Worm (Caenorhabditis elegans) whole organism, early embryonic: Measurements from ENCODE around the gene ZC21.8.

Experiments used
- B0310.2 ChIP-seq: sonication (generic microtip); optimal IDR thresholded peaks from 2 replicates; lab custom pipeline; 2016; ENCODE audit warnings: mild to moderate bottlenecking, missing genetic modification characterization, missing compliant biosample characterization
- F13C5.2 ChIP-seq: sonication (generic microtip); optimal IDR thresholded peaks from 2 replicates; lab custom pipeline; 2017; ENCODE audit warnings: mild to moderate bottlenecking, missing genetic modification characterization, inconsistent platforms, missing compliant biosample characterization
- aly-1 ChIP-seq: sonication (generic microtip); optimal IDR thresholded peaks from 2 replicates; lab custom pipeline; 2016; ENCODE audit warnings: missing genetic modification characterization, missing compliant biosample characterization
- ama-1 ChIP-seq: fragments of 150-350 bp; optimal IDR thresholded peaks from 2 replicates; lab custom pipeline; 2014
- ceh-13 ChIP-seq: fragments of 200-800 bp; sonication (Bioruptor generic); optimal IDR thresholded peaks from 2 replicates; lab custom pipeline; 2018; ENCODE audit warnings: mild to moderate bottlenecking, missing genetic modification characterization, missing compliant biosample characterization
- ceh-36 ChIP-seq: sonication (generic microtip); optimal IDR thresholded peaks from 2 replicates; lab custom pipeline; 2016; ENCODE audit warnings: missing genetic modification characterization, inconsistent platforms, missing compliant biosample characterization
- ets-7 ChIP-seq: sonication (generic microtip); optimal IDR thresholded peaks from 2 replicates; lab custom pipeline; 2016; ENCODE audit warnings: missing genotype, missing genetic modification characterization, missing compliant biosample characterization
- flt-1 ChIP-seq: fragments of 200-800 bp; sonication (Bioruptor generic); IDR thresholded peaks from 2 replicates; pipeline ENCODE4 v1.3.6; 2022; ENCODE audit warnings: missing genetic modification characterization, missing compliant biosample characterization
- hmbx-1 ChIP-seq: sonication (generic microtip); optimal IDR thresholded peaks from 2 replicates; lab custom pipeline; 2016; ENCODE audit warnings: mild to moderate bottlenecking, missing genetic modification characterization, missing compliant biosample characterization
- hmg-4 ChIP-seq: fragments of 200-800 bp; sonication (Bioruptor generic); optimal IDR thresholded peaks from 2 replicates; lab custom pipeline; 2018; ENCODE audit warnings: mild to moderate bottlenecking, missing genetic modification characterization, missing compliant biosample characterization
- hnd-1 ChIP-seq: sonication (generic microtip); optimal IDR thresholded peaks from 2 replicates; lab custom pipeline; 2016; ENCODE audit warnings: missing genetic modification characterization, missing compliant biosample characterization
- pes-1 ChIP-seq: fragments of 200-800 bp; sonication (Bioruptor generic); IDR thresholded peaks from 2 replicates; pipeline ENCODE4 v1.3.6; 2022; ENCODE audit warnings: missing genetic modification reagents, missing genetic modification characterization, missing compliant biosample characterization
- scrt-1 ChIP-seq: fragments of 200-800 bp; sonication (Bioruptor generic); IDR thresholded peaks from 2 replicates; pipeline ENCODE4 v1.3.6; 2022; ENCODE audit warnings: missing genetic modification characterization, missing compliant biosample characterization
- sea-1 ChIP-seq: fragments of 200-800 bp; sonication (Bioruptor generic); conservative IDR thresholded peaks from 2 replicates; pipeline ENCODE4 v1.3.6; 2022; ENCODE audit warnings: missing genetic modification characterization, missing compliant biosample characterization
- tbx-11 ChIP-seq: fragments of 200-800 bp; sonication (Bioruptor generic); IDR thresholded peaks from 2 replicates; pipeline ENCODE4 v1.3.6; 2022; ENCODE audit warnings: missing genetic modification characterization, missing compliant biosample characterization
- tbx-37 ChIP-seq: fragments of 200-800 bp; sonication (Bioruptor generic); conservative IDR thresholded peaks from 2 replicates; pipeline ENCODE4 v1.3.6; 2022; ENCODE audit warnings: missing genetic modification reagents, missing genetic modification characterization, missing compliant biosample characterization
- tra-4 ChIP-seq: sonication (generic microtip); optimal IDR thresholded peaks from 2 replicates; lab custom pipeline; 2017; ENCODE audit warnings: missing genetic modification characterization, missing compliant biosample characterization

The ZC21.8 gene

ce11 chrIII:8554472-8554871, 34.7 kb upstream of the ZC21.8 start, which contains the start of gene gsto-2:
TSS of gene gsto-2 (plus strand) at chrIII:8554772.
- TF ChIP-seq scrt-1 (GFP tag; lab: Robert Waterston, UW), result no peak
- no peak for TF ChIP-seq ceh-36 (tag; lab: Kevin White, UChicago)
- TF ChIP-seq flt-1 (GFP tag; lab: Robert Waterston, UW), result no peak
- TF ChIP-seq F13C5.2, result no peak
- TF ChIP-seq hnd-1 (tag; lab: Kevin White, UChicago), result no peak
- no peak for TF ChIP-seq ets-7 (tag; lab: Kevin White, UChicago)
- no peak for TF ChIP-seq hmg-4
- TF ChIP-seq aly-1, result no peak

DNA sequence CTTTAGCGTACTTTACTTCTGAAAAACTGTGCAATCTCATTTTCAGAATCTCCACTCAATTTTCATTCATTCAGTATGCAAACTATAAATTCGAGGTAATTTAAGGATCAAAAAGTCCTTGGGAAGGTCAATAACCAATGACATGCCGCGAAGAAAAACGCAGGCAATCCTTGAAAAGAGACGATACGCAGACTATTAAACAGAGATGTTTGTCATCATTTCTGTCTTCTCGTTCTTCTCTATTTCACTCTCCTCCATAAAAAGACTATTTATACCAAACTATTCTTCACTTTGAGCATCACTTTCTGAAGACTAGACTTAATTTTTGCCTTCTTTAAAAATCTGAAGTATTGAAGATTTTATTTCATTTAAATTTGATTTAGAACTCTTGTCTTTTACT, 32.3 kb upstream of the ZC21.8 start, which contains the start of gene C02D5.4:
Gene C02D5.4, plus strand, starts transcription at position 41 of the 400 bp plus-strand sequence.
- TF ChIP-seq pes-1 (GFP tag; lab: Robert Waterston, UW) (no peak), hmbx-1 (tag; lab: Kevin White, UChicago) (no peak), tra-4 (tag; lab: Kevin White, UChicago) (no peak), ceh-36 (tag; lab: Kevin White, UChicago) (no peak), sea-1 (GFP tag; lab: Robert Waterston, UW) (no peak), B0310.2 (tag; lab: Kevin White, UChicago) (no peak)

DNA sequence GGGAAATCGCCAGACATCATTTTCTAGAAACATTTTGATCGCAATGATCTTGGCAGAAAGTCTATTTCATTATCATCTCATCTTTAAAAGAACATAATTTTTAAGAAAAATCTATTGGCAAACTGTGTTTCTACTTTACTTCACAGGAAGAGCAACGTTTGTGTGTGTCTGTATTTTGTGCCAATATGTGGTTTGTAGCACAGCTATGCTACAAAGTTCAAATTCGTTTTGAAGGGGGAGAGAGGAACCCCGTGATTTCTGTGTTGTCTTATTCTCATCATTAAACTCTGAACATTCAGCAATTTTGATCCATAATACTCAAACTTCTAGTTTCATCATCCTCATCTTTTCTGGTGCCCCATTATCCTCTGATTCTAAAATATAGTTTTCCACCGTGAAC, 31.9 kb upstream of the ZC21.8 start:
- no peak for TF ChIP-seq hmbx-1 (tag; lab: Kevin White, UChicago)
- TF ChIP-seq hnd-1 (tag; lab: Kevin White, UChicago), result no peak
- no peak for TF ChIP-seq ceh-13 (GFP tag; lab: Kevin White, UChicago)
- TF ChIP-seq tbx-37 (GFP tag; lab: Robert Waterston, UW), result no peak
- no peak for TF ChIP-seq scrt-1 (GFP tag; lab: Robert Waterston, UW)
- TF ChIP-seq tra-4 (tag; lab: Kevin White, UChicago), result no peak
- TF ChIP-seq F13C5.2, result no peak
- TF ChIP-seq aly-1, result no peak
- no peak for TF ChIP-seq ama-1
- no peak for TF ChIP-seq hmg-4
- no peak for TF ChIP-seq sea-1 (GFP tag; lab: Robert Waterston, UW)
- TF ChIP-seq B0310.2 (tag; lab: Kevin White, UChicago), result no peak
- no peak for TF ChIP-seq ets-7 (tag; lab: Kevin White, UChicago)
- no peak for TF ChIP-seq tbx-11 (GFP tag; lab: Robert Waterston, UW)

DNA sequence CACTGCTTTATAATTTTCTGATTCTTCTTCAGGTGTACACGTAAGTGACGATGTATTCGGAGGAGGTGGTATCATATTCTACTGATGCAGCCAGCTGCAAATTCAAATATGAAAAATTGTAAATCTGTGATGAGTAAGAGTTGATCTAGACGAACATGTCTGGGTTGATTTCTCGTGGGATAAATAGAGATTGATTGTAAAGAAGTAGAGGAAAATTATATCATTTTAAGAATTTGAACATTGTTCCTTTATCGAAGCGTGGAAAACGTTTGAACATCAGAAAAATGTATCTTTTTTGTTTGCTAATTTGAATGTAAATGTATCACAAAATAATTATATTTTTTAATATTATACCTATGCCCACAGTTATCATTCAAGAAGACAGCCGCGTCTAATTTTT, 25.7 kb upstream of the ZC21.8 start, which contains the start of gene ZC21.6:
Gene ZC21.6, minus strand, starts transcription at position 101 of the 400 bp plus-strand sequence.
- TF ChIP-seq B0310.2 (tag; lab: Kevin White, UChicago) (no peak), ama-1 (no peak), ceh-36 (tag; lab: Kevin White, UChicago) (no peak), hmbx-1 (tag; lab: Kevin White, UChicago) (no peak), ceh-13 (GFP tag; lab: Kevin White, UChicago) (no peak), tra-4 (tag; lab: Kevin White, UChicago) (no peak), scrt-1 (GFP tag; lab: Robert Waterston, UW) (no peak), tbx-11 (GFP tag; lab: Robert Waterston, UW) (no peak), sea-1 (GFP tag; lab: Robert Waterston, UW) (no peak)

ce11 chrIII:8535445-8535844, 15.7 kb upstream of the ZC21.8 start:
- TF ChIP-seq pes-1 (GFP tag; lab: Robert Waterston, UW), result no peak
- no peak for TF ChIP-seq scrt-1 (GFP tag; lab: Robert Waterston, UW)
- TF ChIP-seq ets-7 (tag; lab: Kevin White, UChicago), result no peak
- TF ChIP-seq ceh-13 (GFP tag; lab: Kevin White, UChicago), result no peak
- TF ChIP-seq aly-1, result no peak
- no peak for TF ChIP-seq B0310.2 (tag; lab: Kevin White, UChicago)
- no peak for TF ChIP-seq tra-4 (tag; lab: Kevin White, UChicago)

- no peak for TF ChIP-seq ama-1
- no peak for TF ChIP-seq ceh-13 (GFP tag; lab: Kevin White, UChicago)
- no peak for TF ChIP-seq tbx-11 (GFP tag; lab: Robert Waterston, UW)
- no peak for TF ChIP-seq ceh-36 (tag; lab: Kevin White, UChicago)
- TF ChIP-seq ets-7 (tag; lab: Kevin White, UChicago), result no peak
- no peak for TF ChIP-seq tbx-37 (GFP tag; lab: Robert Waterston, UW)
- no peak for TF ChIP-seq aly-1
- no peak for TF ChIP-seq hmg-4
- no peak for TF ChIP-seq B0310.2 (tag; lab: Kevin White, UChicago)
- no peak for TF ChIP-seq hmbx-1 (tag; lab: Kevin White, UChicago)
These were observed 14.9 kb upstream of the ZC21.8 start, which contains the start of gene trp-1 for ce11 chrIII:8534647-8535181. TSS of gene trp-1 (plus strand) at chrIII:8535131.

- TF ChIP-seq pes-1 (GFP tag; lab: Robert Waterston, UW) (no peak), B0310.2 (tag; lab: Kevin White, UChicago) (no peak), tbx-37 (GFP tag; lab: Robert Waterston, UW) (no peak), hmbx-1 (tag; lab: Kevin White, UChicago) (no peak), ama-1 (no peak), hmg-4 (no peak), ceh-13 (GFP tag; lab: Kevin White, UChicago) (no peak), scrt-1 (GFP tag; lab: Robert Waterston, UW) (no peak), ets-7 (tag; lab: Kevin White, UChicago) (no peak), tra-4 (tag; lab: Kevin White, UChicago) (no peak), aly-1 (no peak), hnd-1 (tag; lab: Kevin White, UChicago) (no peak)
These were observed 14.1 kb upstream of the ZC21.8 start for ce11 chrIII:8533900-8534299.

ce11 chrIII:8529772-8530171, 10.0 kb upstream of the ZC21.8 start, which contains the start of gene ZC21.10:
TSS of gene ZC21.10 (plus strand) at chrIII:8530072.
- TF ChIP-seq tbx-37 (GFP tag; lab: Robert Waterston, UW) (no peak), sea-1 (GFP tag; lab: Robert Waterston, UW) (no peak), B0310.2 (tag; lab: Kevin White, UChicago) (no peak), ceh-13 (GFP tag; lab: Kevin White, UChicago) (no peak), ceh-36 (tag; lab: Kevin White, UChicago) (no peak), aly-1 (no peak), scrt-1 (GFP tag; lab: Robert Waterston, UW) (no peak), ets-7 (tag; lab: Kevin White, UChicago) (no peak), F13C5.2 (no peak), pes-1 (GFP tag; lab: Robert Waterston, UW) (no peak), hmbx-1 (tag; lab: Kevin White, UChicago) (no peak), tbx-11 (GFP tag; lab: Robert Waterston, UW) (no peak), hnd-1 (tag; lab: Kevin White, UChicago) (no peak), ama-1 (no peak), tra-4 (tag; lab: Kevin White, UChicago) (no peak), flt-1 (GFP tag; lab: Robert Waterston, UW) (no peak), hmg-4 (no peak)
